Worm (Caenorhabditis elegans) whole organism, L1 larva: Measurements from ENCODE around the gene tag-164.

Experiments
- F16B12.6 ChIP-seq: fragments of 150-350 bp; optimal IDR thresholded peaks from 2 replicates; lab custom pipeline; 2014; ENCODE audit warnings: missing biosample characterization, missing genetic modification characterization
- aly-2 ChIP-seq: fragments of 150-350 bp; optimal IDR thresholded peaks from 2 replicates; lab custom pipeline; 2014; ENCODE audit warnings: missing biosample characterization, missing genetic modification characterization
- ceh-63 ChIP-seq: fragments of 200-800 bp; sonication (Bioruptor generic); optimal IDR thresholded peaks from 2 replicates; lab custom pipeline; 2018; ENCODE audit warnings: mild to moderate bottlenecking, missing genetic modification characterization, missing compliant biosample characterization
- ceh-8 ChIP-seq: fragments of 200-800 bp; sonication (Bioruptor generic); optimal IDR thresholded peaks from 2 replicates; lab custom pipeline; 2018; ENCODE audit warnings: mild to moderate bottlenecking, missing genetic modification characterization, moderate library complexity, missing compliant biosample characterization
- ceh-88 ChIP-seq: fragments of 200-800 bp; sonication (Bioruptor generic); IDR thresholded peaks from 2 replicates; pipeline ENCODE4 v1.3.6; 2022; ENCODE audit warnings: missing genetic modification characterization, missing compliant biosample characterization
- fos-1 ChIP-seq: fragments of 150-350 bp; optimal IDR thresholded peaks from 2 replicates; lab custom pipeline; 2014; ENCODE audit warnings: missing biosample characterization, missing genetic modification characterization
- pag-3 ChIP-seq: sonication (generic microtip); optimal IDR thresholded peaks from 2 replicates; lab custom pipeline; 2017; ENCODE audit warnings: missing genetic modification characterization, mild to moderate bottlenecking, missing compliant biosample characterization, antibody characterized with exemption, borderline replicate concordance; ENCODE audit not compliant: insufficient read depth
- snpc-4 ChIP-seq: fragments of 150-350 bp; optimal IDR thresholded peaks from 2 replicates; lab custom pipeline; 2014; ENCODE audit warnings: missing biosample characterization, missing genetic modification characterization
- unc-62 ChIP-seq: fragments of 150-350 bp; optimal IDR thresholded peaks from 2 replicates; lab custom pipeline; 2014; ENCODE audit warnings: missing biosample characterization, missing genetic modification reagents, missing genetic modification characterization

DNA sequence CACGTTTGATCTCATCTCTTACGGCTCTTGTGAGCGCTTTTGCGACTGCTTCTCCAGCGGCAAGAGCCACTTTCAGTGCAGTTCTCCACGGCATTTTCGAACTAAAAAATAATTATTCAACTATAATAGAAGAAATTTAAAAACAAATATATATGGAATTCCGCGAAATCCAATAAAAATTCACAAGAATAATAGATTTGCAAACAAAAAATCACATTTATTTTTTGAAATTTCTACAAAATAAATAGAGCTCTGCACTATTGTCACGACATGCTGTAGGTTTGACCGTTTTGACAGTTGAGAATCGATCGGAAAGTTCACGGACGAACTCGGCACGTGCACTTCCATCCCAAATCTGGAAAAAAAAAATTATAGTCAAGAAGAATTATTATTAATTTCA, 23.8 kb upstream of the tag-164 start, which contains the start of gene F45G2.8:
- TF ChIP-seq F16B12.6 (no peak), snpc-4 (tag; lab: Kevin White, UChicago) (no peak), ceh-88 (GFP tag; lab: Robert Waterston, UW) (no peak), aly-2 (tag; lab: Kevin White, UChicago) (no peak), ceh-8 (no peak), pag-3 (tag; lab: Kevin White, UChicago) (no peak), unc-62 (GFP tag; lab: Kevin White, UChicago) (no peak), fos-1 (tag; lab: Kevin White, UChicago) (no peak), ceh-63 (GFP tag; lab: Kevin White, UChicago) (no peak)
